Fruit fly (Drosophila melanogaster) whole organism, prepupa: ENCODE results near the gene CG31710.

ENCODE experiments used
- Blimp-1 ChIP-seq: fragments of 200-800 bp; sonication (Bioruptor generic); optimal IDR thresholded peaks from 3 replicates; lab custom pipeline; 2017; ENCODE audit warnings: missing biosample characterization, missing genetic modification characterization, mild to moderate bottlenecking, moderate library complexity, missing genetic modification reagents
- CG10669 ChIP-seq: fragments of 200-800 bp; sonication (Bioruptor generic); optimal IDR thresholded peaks from 3 replicates; lab custom pipeline; 2018; ENCODE audit warnings: missing biosample characterization, mild to moderate bottlenecking, missing genetic modification characterization, moderate library complexity
- CG11294 ChIP-seq: fragments of 200-800 bp; sonication (Bioruptor generic); IDR thresholded peaks from 2 replicates; pipeline ENCODE4 v1.3.6; 2022; ENCODE audit warnings: missing biosample characterization, missing genetic modification characterization
- CG11762 ChIP-seq: fragments of 200-800 bp; sonication (Bioruptor generic); optimal IDR thresholded peaks from 3 replicates; lab custom pipeline; 2016; ENCODE audit warnings: missing biosample characterization, missing genetic modification characterization; ENCODE audit not compliant: insufficient read depth
- CG11902 ChIP-seq: fragments of 200-800 bp; sonication (Bioruptor generic); optimal IDR thresholded peaks from 3 replicates; lab custom pipeline; 2016; ENCODE audit warnings: missing biosample characterization, missing genetic modification characterization
- CG16779 ChIP-seq: fragments of 200-800 bp; sonication (Bioruptor generic); optimal IDR thresholded peaks from 3 replicates; lab custom pipeline; 2017; ENCODE audit warnings: missing biosample characterization, mild to moderate bottlenecking, missing genetic modification characterization
- CG34406 ChIP-seq: fragments of 200-800 bp; sonication (Bioruptor generic); optimal IDR thresholded peaks from 3 replicates; lab custom pipeline; 2016; ENCODE audit warnings: missing biosample characterization, missing genetic modification characterization
- CG6163 ChIP-seq: fragments of 200-800 bp; sonication (Bioruptor generic); IDR thresholded peaks from 3 replicates; pipeline ENCODE4 v1.3.6; 2022; ENCODE audit warnings: missing biosample characterization, missing genetic modification characterization
- CG6276 ChIP-seq: fragments of 200-800 bp; sonication (Bioruptor generic); optimal IDR thresholded peaks from 2 replicates; lab custom pipeline; 2017; ENCODE audit warnings: missing biosample characterization, mild to moderate bottlenecking, missing genetic modification characterization
- CG6854 ChIP-seq: fragments of 200-800 bp; sonication (Bioruptor generic); optimal IDR thresholded peaks from 2 replicates; lab custom pipeline; 2017; ENCODE audit warnings: missing biosample characterization, mild to moderate bottlenecking, missing genetic modification characterization
- CG7368 ChIP-seq: fragments of 200-800 bp; sonication (Bioruptor generic); optimal IDR thresholded peaks from 3 replicates; lab custom pipeline; 2016; ENCODE audit warnings: missing biosample characterization, missing genetic modification characterization
- CG8119 ChIP-seq: fragments of 200-800 bp; sonication (Bioruptor generic); IDR thresholded peaks from 3 replicates; pipeline ENCODE4 v1.3.6; 2022; ENCODE audit warnings: missing biosample characterization, missing genetic modification characterization
- CG8632 ChIP-seq: fragments of 200-800 bp; sonication (Bioruptor generic); optimal IDR thresholded peaks from 3 replicates; lab custom pipeline; 2016; ENCODE audit warnings: missing biosample characterization, missing genetic modification characterization
- Eip75B ChIP-seq: fragments of 200-800 bp; sonication (Bioruptor generic); optimal IDR thresholded peaks from 3 replicates; lab custom pipeline; 2016; ENCODE audit warnings: missing biosample characterization, missing genetic modification characterization
- Eip78C ChIP-seq: fragments of 200-800 bp; sonication (Bioruptor generic); peaks from one replicate; lab custom pipeline; 2016; ENCODE audit warnings: missing biosample characterization, missing genetic modification characterization
- Ets21C ChIP-seq: fragments of 200-800 bp; sonication (Bioruptor generic); optimal IDR thresholded peaks from 3 replicates; lab custom pipeline; 2016; ENCODE audit warnings: missing biosample characterization, missing genetic modification characterization
- Hr38 ChIP-seq: sonication (Bioruptor generic); optimal IDR thresholded peaks from 2 replicates; lab custom pipeline; 2016; ENCODE audit warnings: missing biosample characterization, missing genetic modification characterization
- Sox102F ChIP-seq: fragments of 200-800 bp; sonication (Bioruptor generic); optimal IDR thresholded peaks from 2 replicates; lab custom pipeline; 2016; ENCODE audit warnings: missing biosample characterization, mild to moderate bottlenecking, missing genetic modification characterization
- Sox14 ChIP-seq: fragments of 200-800 bp; sonication (Bioruptor generic); optimal IDR thresholded peaks from 3 replicates; lab custom pipeline; 2016; ENCODE audit warnings: missing biosample characterization, missing genetic modification characterization
- Sox15 ChIP-seq: fragments of 200-800 bp; sonication (Bioruptor generic); optimal IDR thresholded peaks from 3 replicates; lab custom pipeline; 2016; ENCODE audit warnings: missing biosample characterization, missing genetic modification characterization
- achi ChIP-seq: fragments of 200-800 bp; sonication (Bioruptor generic); optimal IDR thresholded peaks from 3 replicates; lab custom pipeline; 2016; ENCODE audit warnings: missing biosample characterization, missing genetic modification characterization
- acj6 ChIP-seq: fragments of 200-800 bp; sonication (Bioruptor generic); optimal IDR thresholded peaks from 3 replicates; lab custom pipeline; 2016; ENCODE audit warnings: missing biosample characterization, missing genetic modification characterization
- cyc ChIP-seq: fragments of 200-800 bp; sonication (Bioruptor generic); optimal IDR thresholded peaks from 3 replicates; lab custom pipeline; 2016; ENCODE audit warnings: missing biosample characterization, missing genetic modification characterization
- dac ChIP-seq: fragments of 200-800 bp; sonication (Bioruptor generic); optimal IDR thresholded peaks from 2 replicates; lab custom pipeline; 2017; ENCODE audit warnings: missing biosample characterization, mild to moderate bottlenecking, missing genetic modification characterization
- dsx ChIP-seq: fragments of 200-800 bp; optimal IDR thresholded peaks from 3 replicates; lab custom pipeline; 2019; ENCODE audit warnings: missing biosample characterization, mild to moderate bottlenecking, missing genetic modification characterization, moderate library complexity; ENCODE audit not compliant: poor library complexity, severe bottlenecking
- esn ChIP-seq: fragments of 200-800 bp; sonication (Bioruptor generic); optimal IDR thresholded peaks from 2 replicates; lab custom pipeline; 2016; ENCODE audit warnings: missing biosample characterization, mild to moderate bottlenecking, missing genetic modification characterization, moderate library complexity
- fd59A ChIP-seq: fragments of 200-800 bp; sonication (Bioruptor generic); optimal IDR thresholded peaks from 2 replicates; lab custom pipeline; 2017; ENCODE audit warnings: missing biosample characterization, mild to moderate bottlenecking, missing genetic modification characterization, missing genetic modification reagents
- fkh ChIP-seq: fragments of 200-800 bp; sonication (Bioruptor generic); optimal IDR thresholded peaks from 3 replicates; lab custom pipeline; 2017; ENCODE audit warnings: missing biosample characterization, mild to moderate bottlenecking, missing genetic modification characterization, moderate library complexity
- lz ChIP-seq: fragments of 200-800 bp; sonication (Bioruptor generic); optimal IDR thresholded peaks from 3 replicates; lab custom pipeline; 2016; ENCODE audit warnings: missing biosample characterization, missing genetic modification characterization
- net ChIP-seq: fragments of 200-800 bp; sonication (Bioruptor generic); optimal IDR thresholded peaks from 3 replicates; lab custom pipeline; 2016; ENCODE audit warnings: missing biosample characterization, missing genetic modification characterization
- salr ChIP-seq, 2 experiments: fragments of 200-800 bp; sonication (Bioruptor generic); optimal IDR thresholded peaks; 3 replicates each; lab custom pipeline; 2016 to 2018; ENCODE audit warnings: missing biosample characterization in 2 of 2, missing genetic modification characterization in 2 of 2, mild to moderate bottlenecking in 1 of 2
- spab ChIP-seq: fragments of 200-800 bp; sonication (Bioruptor generic); optimal IDR thresholded peaks from 2 replicates; lab custom pipeline; 2017; ENCODE audit warnings: missing biosample characterization, mild to moderate bottlenecking, missing genetic modification characterization, missing genetic modification reagents
- ss ChIP-seq, 2 experiments: fragments of 200-800 bp; sonication (Bioruptor generic); optimal IDR thresholded peaks; 2 replicates in 1 of 2; 3 replicates in 1 of 2; lab custom pipeline; 2017 to 2018; ENCODE audit warnings: mild to moderate bottlenecking in 2 of 2, missing biosample characterization in 2 of 2, missing genetic modification characterization in 2 of 2, moderate library complexity in 1 of 2
- svp ChIP-seq: fragments of 200-800 bp; sonication (Bioruptor generic); peaks from one replicate; lab custom pipeline; 2016; ENCODE audit warnings: missing biosample characterization, missing genetic modification characterization
- topi ChIP-seq: fragments of 200-800 bp; sonication (Bioruptor generic); optimal IDR thresholded peaks from 3 replicates; lab custom pipeline; 2016; ENCODE audit warnings: missing biosample characterization, missing genetic modification characterization
- vri ChIP-seq: fragments of 200-800 bp; sonication (Bioruptor generic); optimal IDR thresholded peaks from 3 replicates; lab custom pipeline; 2016; ENCODE audit warnings: missing biosample characterization, mild to moderate bottlenecking, missing genetic modification characterization

The CG31710 gene

dm6 chr2L:9698092-9698922, 7.4 kb downstream of the CG31710 start:
- TF ChIP-seq CG6276 (GFP tag; lab: Kevin White, UChicago) (peak; percentile 0), CG16779 (no peak), svp (GFP tag; lab: Kevin White, UChicago) (peak; percentile 99), dsx (GFP tag; lab: Kevin White, UChicago) (no peak), Eip78C (peak; percentile 66), fkh (GFP tag; lab: Kevin White, UChicago) (peak; percentile 59), topi (GFP tag; lab: Kevin White, UChicago) (peak; percentile 37), Sox102F (GFP tag; lab: Kevin White, UChicago) (peak; percentile 26), Sox15 (GFP tag; lab: Kevin White, UChicago) (no peak), net (GFP tag; lab: Kevin White, UChicago) (peak; percentile 13), Eip75B (GFP tag; lab: Kevin White, UChicago) (peak; percentile 0), Ets21C (GFP tag; lab: Kevin White, UChicago) (no peak), ss (GFP tag; optimal IDR thresholded peaks at IDR 0.05; lab: Kevin White, UChicago) (peak; percentile 8 to 10), CG34406 (GFP tag; lab: Kevin White, UChicago) (no peak), vri (peak; percentile 52)

dm6 chr2L:9697561-9697960, 8.2 kb downstream of the CG31710 start:
- TF ChIP-seq vri: no peak
- TF ChIP-seq Sox14 (GFP tag; lab: Kevin White, UChicago): no peak
- TF ChIP-seq spab (GFP tag; lab: Kevin White, UChicago): no peak
- TF ChIP-seq CG11294 (GFP tag; lab: Robert Waterston, UW): no peak
- TF ChIP-seq cyc: no peak
- TF ChIP-seq, all 60 proteins: peak for 0

- no peak for TF ChIP-seq CG8119 (GFP tag; lab: Robert Waterston, UW)
- peak; percentile 41 for TF ChIP-seq fkh (GFP tag; lab: Kevin White, UChicago)
- TF ChIP-seq, all 60 proteins: peak for 1
Observed at dm6 chr2L:9695723-9696122, 10.0 kb downstream of the CG31710 start.

dm6 chr2L:9693924-9694610, 11.7 kb downstream of the CG31710 start:
- TF ChIP-seq svp (GFP tag; lab: Kevin White, UChicago): peak; percentile 54
- TF ChIP-seq acj6: no peak
- TF ChIP-seq esn (GFP tag; lab: Kevin White, UChicago): no peak
- peak; percentile 63 for TF ChIP-seq fkh (GFP tag; lab: Kevin White, UChicago)
- TF ChIP-seq Hr38 (GFP tag; lab: Kevin White, UChicago): no peak
- TF ChIP-seq Blimp-1 (GFP tag; lab: Kevin White, UChicago): no peak
- no peak for TF ChIP-seq CG34406 (GFP tag; lab: Kevin White, UChicago)
- peak; percentile 28 for TF ChIP-seq vri
- TF ChIP-seq CG8632 (GFP tag; lab: Kevin White, UChicago): no peak
- peak; percentile 17 for TF ChIP-seq Eip78C
- TF ChIP-seq salr (GFP tag; optimal IDR thresholded peaks at IDR 0.05; lab: Kevin White, UChicago): no peak
- TF ChIP-seq Sox102F (GFP tag; lab: Kevin White, UChicago): no peak

- TF ChIP-seq Blimp-1 (GFP tag; lab: Kevin White, UChicago) (peak; percentile 49), Sox14 (GFP tag; lab: Kevin White, UChicago) (peak; percentile 55), CG8119 (GFP tag; lab: Robert Waterston, UW) (peak; percentile 90), CG11902 (GFP tag; lab: Kevin White, UChicago) (peak; percentile 41), fd59A (GFP tag; lab: Kevin White, UChicago) (peak; percentile 32), CG11762 (GFP tag; lab: Kevin White, UChicago) (peak; percentile 60), ss (GFP tag; optimal IDR thresholded peaks at IDR 0.05; lab: Kevin White, UChicago) (peak in 1 of 2 experiments; percentile 14), salr (GFP tag; optimal IDR thresholded peaks at IDR 0.05; lab: Kevin White, UChicago) (peak in 1 of 2 experiments; percentile 53), CG34406 (GFP tag; lab: Kevin White, UChicago) (peak; percentile 69), CG6163 (GFP tag; lab: Robert Waterston, UW) (peak; percentile 91), achi (GFP tag; lab: Kevin White, UChicago) (peak; percentile 72), dac (GFP tag; lab: Kevin White, UChicago) (peak; percentile 39), CG7368 (GFP tag; lab: Kevin White, UChicago) (peak; percentile 69), vri (peak; percentile 6), lz (GFP tag; lab: Kevin White, UChicago) (peak; percentile 67), CG6854 (GFP tag; lab: Kevin White, UChicago) (no peak), svp (GFP tag; lab: Kevin White, UChicago) (peak; percentile 60), CG10669 (peak; percentile 51)
Observed at dm6 chr2L:9692364-9693348, 13.1 kb downstream of the CG31710 start.
